Worm (Caenorhabditis elegans) whole organism, L4 larva: Measurements from ENCODE around the gene K04G7.1.

Experiments
- mep-1 ChIP-seq: fragments of 150-350 bp; sonication (generic microtip); optimal IDR thresholded peaks from 3 replicates; lab custom pipeline; 2014; ENCODE audit warnings: missing biosample characterization, missing genetic modification characterization
- nhr-237 ChIP-seq: sonication (generic microtip); optimal IDR thresholded peaks from 2 replicates; lab custom pipeline; 2017; ENCODE audit warnings: missing biosample characterization, missing genetic modification characterization
- nhr-76 ChIP-seq: fragments of 150-350 bp; optimal IDR thresholded peaks from 2 replicates; lab custom pipeline; 2014; ENCODE audit warnings: missing biosample characterization, missing genetic modification characterization
- php-3 ChIP-seq: fragments of 200-800 bp; sonication (Bioruptor generic); IDR thresholded peaks from 2 replicates; pipeline ENCODE4 v1.3.6; 2022; ENCODE audit warnings: missing genetic modification reagents, missing genetic modification characterization, missing compliant biosample characterization
- pqm-1 ChIP-seq: sonication (generic microtip); optimal IDR thresholded peaks from 2 replicates; lab custom pipeline; 2017; ENCODE audit warnings: missing biosample characterization, missing genetic modification characterization

- TF ChIP-seq nhr-237 (tag; lab: Kevin White, UChicago) = no peak
- 0 out of 2 replicates have a peak, but pooled peaks have one; percentile 28 for TF ChIP-seq php-3 (GFP tag; lab: Robert Waterston, UW)
- no peak for TF ChIP-seq pqm-1 (tag; lab: Kevin White, UChicago)
- TF ChIP-seq mep-1 = no peak
- no peak for TF ChIP-seq nhr-76 (tag; lab: Kevin White, UChicago)
Observed at ce11 chrIII:7178497-7178896, 16.0 kb downstream of the K04G7.1 start.
